Worm (Caenorhabditis elegans) whole organism, mixed stage, embryonic: Measurements from ENCODE around the gene slo-1.

Source experiments
- blmp-1 ChIP-seq: fragments of 150-350 bp; optimal IDR thresholded peaks from 2 replicates; lab custom pipeline; 2014; ENCODE audit warnings: missing biosample characterization, missing genetic modification characterization
- ceh-83 ChIP-seq: fragments of 200-800 bp; sonication (Bioruptor generic); optimal IDR thresholded peaks from 2 replicates; lab custom pipeline; 2018; ENCODE audit warnings: mild to moderate bottlenecking, missing genetic modification characterization, missing compliant biosample characterization
- ces-1 ChIP-seq: fragments of 150-350 bp; optimal IDR thresholded peaks from 2 replicates; lab custom pipeline; 2014; ENCODE audit warnings: missing biosample characterization, missing genetic modification reagents, missing genetic modification characterization
- elt-1 ChIP-seq: sonication (generic microtip); optimal IDR thresholded peaks from 2 replicates; lab custom pipeline; 2017; ENCODE audit warnings: missing genetic modification characterization, mild to moderate bottlenecking, missing compliant biosample characterization, antibody characterized with exemption, moderate library complexity, borderline replicate concordance; ENCODE audit not compliant: insufficient read depth
- lsy-2 ChIP-seq: fragments of 150-350 bp; optimal IDR thresholded peaks from 2 replicates; lab custom pipeline; 2014; ENCODE audit warnings: missing biosample characterization, missing genetic modification characterization
- mep-1 ChIP-seq: fragments of 150-350 bp; optimal IDR thresholded peaks from 2 replicates; lab custom pipeline; 2017; ENCODE audit warnings: missing biosample characterization, missing genetic modification reagents, missing genetic modification characterization, inconsistent platforms
- mls-2 ChIP-seq: sonication (generic microtip); optimal IDR thresholded peaks from 2 replicates; lab custom pipeline; 2016; ENCODE audit warnings: mild to moderate bottlenecking, missing genetic modification characterization, moderate library complexity, missing compliant biosample characterization
- nhr-12 ChIP-seq: fragments of 150-350 bp; optimal IDR thresholded peaks from 2 replicates; lab custom pipeline; 2014; ENCODE audit warnings: missing biosample characterization, missing genetic modification characterization
- nhr-237 ChIP-seq: fragments of 150-350 bp; optimal IDR thresholded peaks from 2 replicates; lab custom pipeline; 2014; ENCODE audit warnings: missing biosample characterization, missing genetic modification characterization
- nhr-76 ChIP-seq: sonication (generic microtip); optimal IDR thresholded peaks from 2 replicates; lab custom pipeline; 2017; ENCODE audit warnings: missing biosample characterization, missing genetic modification characterization
- sem-2 ChIP-seq: fragments of 200-800 bp; sonication (Bioruptor generic); optimal IDR thresholded peaks from 2 replicates; lab custom pipeline; 2018; ENCODE audit warnings: mild to moderate bottlenecking, missing genetic modification characterization, missing compliant biosample characterization
- unc-120 ChIP-seq: sonication (generic microtip); optimal IDR thresholded peaks from 2 replicates; lab custom pipeline; 2017; ENCODE audit warnings: missing genetic modification characterization, missing compliant biosample characterization; ENCODE audit not compliant: poor library complexity, severe bottlenecking
- unc-62 ChIP-seq: fragments of 150-350 bp; optimal IDR thresholded peaks from 2 replicates; lab custom pipeline; 2014; ENCODE audit warnings: missing biosample characterization, missing genetic modification reagents, missing genetic modification characterization

ce11 chrV:18533606-18534005 is 41.5 kb downstream of the slo-1 start, which contains the start of gene ints-5:
- TF ChIP-seq unc-62 (GFP tag; lab: Kevin White, UChicago) = no peak
- TF ChIP-seq nhr-237 (tag; lab: Kevin White, UChicago) = peak; percentile 36
- TF ChIP-seq elt-1 = no peak
- no peak for TF ChIP-seq mls-2
- no peak for TF ChIP-seq mep-1 (tag; lab: Kevin White, UChicago)
- no peak for TF ChIP-seq nhr-76 (tag; lab: Kevin White, UChicago)
- TF ChIP-seq blmp-1 = no peak
- no peak for TF ChIP-seq ceh-83 (GFP tag; lab: Kevin White, UChicago)
- no peak for TF ChIP-seq nhr-12
- no peak for TF ChIP-seq unc-120
- TF ChIP-seq ces-1 (GFP tag; lab: Kevin White, UChicago) = no peak
- TF ChIP-seq lsy-2 (tag; lab: Kevin White, UChicago) = no peak
- TF ChIP-seq sem-2 (GFP tag; lab: Kevin White, UChicago) = no peak
